Fruit fly (Drosophila melanogaster) whole organism, adult: ENCODE measurements around the gene CG9184.

Source experiments
- CG11617 ChIP-seq: fragments of 200-800 bp; sonication (Bioruptor generic); optimal IDR thresholded peaks from 2 replicates; lab custom pipeline; 2017; ENCODE audit warnings: mild to moderate bottlenecking, missing biosample characterization, missing genetic modification reagents, missing genetic modification characterization
- CG14711 ChIP-seq: fragments of 200-800 bp; sonication (Bioruptor generic); optimal IDR thresholded peaks from 2 replicates; lab custom pipeline; 2018; ENCODE audit warnings: missing biosample characterization, mild to moderate bottlenecking, missing genetic modification characterization, moderate library complexity
- CG1620 ChIP-seq: fragments of 200-800 bp; sonication (Bioruptor generic); optimal IDR thresholded peaks from 2 replicates; lab custom pipeline; 2016; ENCODE audit warnings: missing biosample characterization, missing genetic modification characterization
- CG33017 ChIP-seq: fragments of 200-800 bp; sonication (Bioruptor generic); optimal IDR thresholded peaks from 2 replicates; lab custom pipeline; 2018; ENCODE audit warnings: missing biosample characterization, mild to moderate bottlenecking, missing genetic modification characterization, moderate library complexity
- CG7045 ChIP-seq: fragments of 200-800 bp; sonication (Bioruptor generic); optimal IDR thresholded peaks from 2 replicates; lab custom pipeline; 2017; ENCODE audit warnings: missing biosample characterization, mild to moderate bottlenecking, missing genetic modification characterization
- CG7101 ChIP-seq: fragments of 200-800 bp; sonication (Bioruptor generic); optimal IDR thresholded peaks from 2 replicates; lab custom pipeline; 2018; ENCODE audit warnings: missing biosample characterization, mild to moderate bottlenecking, missing genetic modification characterization, moderate library complexity
- Hr96 ChIP-seq: fragments of 200-800 bp; sonication (Bioruptor generic); optimal IDR thresholded peaks from 2 replicates; lab custom pipeline; 2016; ENCODE audit warnings: missing biosample characterization, missing genetic modification characterization
- Mnt ChIP-seq: fragments of 200-800 bp; sonication (Bioruptor generic); optimal IDR thresholded peaks from 2 replicates; lab custom pipeline; 2016; ENCODE audit warnings: missing biosample characterization, mild to moderate bottlenecking, missing genetic modification characterization
- bab1 ChIP-seq: fragments of 200-800 bp; sonication (Bioruptor generic); optimal IDR thresholded peaks from 3 replicates; lab custom pipeline; 2019; ENCODE audit warnings: missing biosample characterization, mild to moderate bottlenecking, missing genetic modification characterization, moderate library complexity
- kay ChIP-seq: fragments of 200-800 bp; sonication (Bioruptor generic); peaks from one replicate; lab custom pipeline; 2016; ENCODE audit warnings: missing biosample characterization, missing genetic modification characterization, borderline replicate concordance
- ovo ChIP-seq: fragments of 200-800 bp; sonication (Bioruptor generic); optimal IDR thresholded peaks from 2 replicates; lab custom pipeline; 2016; ENCODE audit warnings: missing biosample characterization, missing genetic modification characterization
- pad ChIP-seq: fragments of 200-800 bp; sonication (Bioruptor generic); optimal IDR thresholded peaks from 3 replicates; lab custom pipeline; 2017; ENCODE audit warnings: missing biosample characterization, missing genetic modification characterization, mild to moderate bottlenecking, moderate library complexity, missing genetic modification reagents

DNA sequence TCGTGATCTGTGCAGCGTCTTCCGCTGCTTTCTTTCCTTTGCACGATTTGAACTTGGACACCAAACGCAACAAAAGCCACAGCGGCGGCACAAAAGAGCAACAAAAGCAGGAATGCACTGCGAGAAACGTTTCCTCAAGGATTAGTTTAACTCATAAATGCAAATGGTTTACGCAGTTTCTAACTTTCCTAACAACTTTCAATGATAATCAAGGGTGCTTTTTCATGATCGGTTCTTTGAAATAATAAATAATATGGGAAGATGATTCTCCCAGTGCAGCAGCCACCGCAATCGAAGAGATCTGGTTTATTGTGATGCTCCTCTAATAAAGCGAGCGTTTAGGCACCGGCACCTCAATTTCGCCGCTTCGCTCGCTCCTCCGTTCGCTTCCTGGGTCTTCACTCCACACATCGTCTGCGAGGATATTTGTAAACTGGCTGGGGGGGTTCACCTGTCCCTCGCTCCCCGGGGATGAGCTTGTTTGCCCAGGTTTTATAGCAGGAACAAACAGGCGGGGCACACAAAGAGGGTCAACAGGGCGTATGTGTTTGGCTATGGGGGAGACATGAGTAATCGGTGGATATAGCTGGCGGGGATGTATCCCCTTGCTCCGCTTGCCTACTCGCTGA lies 3.4 kb downstream of the CG9184 start:
- TF ChIP-seq CG7101 (tag; lab: Kevin White, UChicago) (no peak), kay (no peak), pad (GFP tag; lab: Kevin White, UChicago) (no peak), CG1620 (GFP tag; lab: Kevin White, UChicago) (no peak), Hr96 (no peak), ovo (no peak), Mnt (GFP tag; lab: Kevin White, UChicago) (no peak), CG11617 (GFP tag; lab: Kevin White, UChicago) (no peak), CG14711 (tag; lab: Kevin White, UChicago) (no peak), bab1 (no peak), CG33017 (tag; lab: Kevin White, UChicago) (no peak), CG7045 (GFP tag; lab: Kevin White, UChicago) (no peak)
